Worm (Caenorhabditis elegans) whole organism, L2 larva: Measurements from ENCODE around the gene Y56A3A.6.

Experiments
- C34F6.9 ChIP-seq: fragments of 150-350 bp; optimal IDR thresholded peaks from 2 replicates; lab custom pipeline; 2014; ENCODE audit warnings: missing biosample characterization, missing genetic modification characterization
- F13H6.1 ChIP-seq: sonication (generic microtip); optimal IDR thresholded peaks from 2 replicates; lab custom pipeline; 2016; ENCODE audit warnings: missing genetic modification characterization, missing compliant biosample characterization
- R02D3.7 ChIP-seq: fragments of 150-350 bp; optimal IDR thresholded peaks from 2 replicates; lab custom pipeline; 2014; ENCODE audit warnings: missing biosample characterization, missing genetic modification characterization
- Y55F3AM.14 ChIP-seq: fragments of 200-800 bp; sonication (Bioruptor generic); optimal IDR thresholded peaks from 2 replicates; lab custom pipeline; 2018; ENCODE audit warnings: mild to moderate bottlenecking, missing genetic modification characterization, missing compliant biosample characterization
- alr-1 ChIP-seq: fragments of 150-350 bp; optimal IDR thresholded peaks from 2 replicates; lab custom pipeline; 2014; ENCODE audit warnings: missing biosample characterization, missing genetic modification characterization
- aly-2 ChIP-seq: fragments of 150-350 bp; optimal IDR thresholded peaks from 2 replicates; lab custom pipeline; 2014; ENCODE audit warnings: missing biosample characterization, missing genetic modification characterization
- ama-1 ChIP-seq: fragments of 150-350 bp; optimal IDR thresholded peaks from 2 replicates; lab custom pipeline; 2018; ENCODE audit warnings: inconsistent platforms
- blmp-1 ChIP-seq: sonication (generic microtip); optimal IDR thresholded peaks from 2 replicates; lab custom pipeline; 2017; ENCODE audit warnings: missing genetic modification characterization, mild to moderate bottlenecking, missing compliant biosample characterization, antibody characterized with exemption, moderate library complexity; ENCODE audit not compliant: insufficient read depth
- ceh-16 ChIP-seq: fragments of 150-350 bp; optimal IDR thresholded peaks from 2 replicates; lab custom pipeline; 2014; ENCODE audit warnings: missing biosample characterization, missing genetic modification characterization
- ceh-82 ChIP-seq: fragments of 150-350 bp; optimal IDR thresholded peaks from 2 replicates; lab custom pipeline; 2014; ENCODE audit warnings: missing biosample characterization, missing genetic modification characterization
- crh-2 ChIP-seq: sonication (generic microtip); optimal IDR thresholded peaks from 2 replicates; lab custom pipeline; 2017; ENCODE audit warnings: missing biosample characterization, missing genetic modification characterization
- egl-27 ChIP-seq: sonication (generic microtip); optimal IDR thresholded peaks from 3 replicates; lab custom pipeline; 2017; ENCODE audit warnings: missing biosample characterization, missing genetic modification reagents, missing genetic modification characterization
- elt-1 ChIP-seq: fragments of 150-350 bp; optimal IDR thresholded peaks from 2 replicates; lab custom pipeline; 2014; ENCODE audit warnings: missing biosample characterization, missing genetic modification characterization
- elt-3 ChIP-seq: sonication (generic microtip); optimal IDR thresholded peaks from 2 replicates; lab custom pipeline; 2017; ENCODE audit warnings: missing biosample characterization, missing genetic modification characterization
- fos-1 ChIP-seq: fragments of 150-350 bp; optimal IDR thresholded peaks from 2 replicates; lab custom pipeline; 2014; ENCODE audit warnings: missing biosample characterization, missing genetic modification characterization
- gmeb-1 ChIP-seq: fragments of 150-350 bp; optimal IDR thresholded peaks from 2 replicates; lab custom pipeline; 2014; ENCODE audit warnings: missing biosample characterization, missing genetic modification characterization
- lin-11 ChIP-seq: fragments of 150-350 bp; sonication (generic microtip); optimal IDR thresholded peaks from 2 replicates; lab custom pipeline; 2014; ENCODE audit warnings: missing biosample characterization, missing genetic modification characterization, inconsistent platforms, mixed read lengths
- lin-13 ChIP-seq: fragments of 150-350 bp; optimal IDR thresholded peaks from 2 replicates; lab custom pipeline; 2014; ENCODE audit warnings: missing biosample characterization, missing genetic modification reagents, missing genetic modification characterization
- lin-39 ChIP-seq: fragments of 150-350 bp; optimal IDR thresholded peaks from 2 replicates; lab custom pipeline; 2014; ENCODE audit warnings: missing biosample characterization, missing genetic modification reagents, missing genetic modification characterization
- lsy-2 ChIP-seq, 2 experiments: fragments of 150-350 bp in 1 of 2; sonication (generic microtip) in 1 of 2; optimal IDR thresholded peaks; 2 replicates each; lab custom pipeline; 2014 to 2017; ENCODE audit warnings: missing biosample characterization in 2 of 2, missing genetic modification characterization in 2 of 2
- mab-5 ChIP-seq: fragments of 150-350 bp; optimal IDR thresholded peaks from 2 replicates; lab custom pipeline; 2014; ENCODE audit warnings: missing biosample characterization, missing genetic modification characterization
- mbf-1 ChIP-seq: sonication (generic microtip); optimal IDR thresholded peaks from 2 replicates; lab custom pipeline; 2017; ENCODE audit warnings: missing biosample characterization, missing genetic modification characterization
- mdl-1 ChIP-seq, 2 experiments: fragments of 150-350 bp in 1 of 2; sonication (generic microtip) in 1 of 2; optimal IDR thresholded peaks; 2 replicates each; lab custom pipeline; 2017; ENCODE audit warnings: missing biosample characterization in 2 of 2, missing genetic modification characterization in 2 of 2
- nhr-10 ChIP-seq: sonication (generic microtip); optimal IDR thresholded peaks from 2 replicates; lab custom pipeline; 2017; ENCODE audit warnings: missing biosample characterization, missing genetic modification characterization
- nhr-129 ChIP-seq: fragments of 150-350 bp; optimal IDR thresholded peaks from 2 replicates; lab custom pipeline; 2014; ENCODE audit warnings: missing biosample characterization, missing genetic modification characterization
- nhr-21 ChIP-seq: fragments of 150-350 bp; optimal IDR thresholded peaks from 2 replicates; lab custom pipeline; 2014; ENCODE audit warnings: missing biosample characterization, missing genetic modification characterization
- nhr-23 ChIP-seq: fragments of 150-350 bp; optimal IDR thresholded peaks from 2 replicates; lab custom pipeline; 2014; ENCODE audit warnings: missing biosample characterization, missing genetic modification reagents, missing genetic modification characterization
- nhr-237 ChIP-seq: fragments of 150-350 bp; optimal IDR thresholded peaks from 2 replicates; lab custom pipeline; 2014; ENCODE audit warnings: missing biosample characterization, missing genetic modification characterization
- nhr-25 ChIP-seq: fragments of 150-350 bp; sonication (generic microtip); optimal IDR thresholded peaks from 3 replicates; lab custom pipeline; 2014; ENCODE audit warnings: missing biosample characterization, missing genetic modification characterization
- nhr-6 ChIP-seq: fragments of 150-350 bp; optimal IDR thresholded peaks from 2 replicates; lab custom pipeline; 2014; ENCODE audit warnings: missing biosample characterization, missing genetic modification characterization
- nhr-77 ChIP-seq: fragments of 150-350 bp; optimal IDR thresholded peaks from 2 replicates; lab custom pipeline; 2014; ENCODE audit warnings: missing biosample characterization, missing genetic modification characterization
- sem-4 ChIP-seq: fragments of 150-350 bp; optimal IDR thresholded peaks from 2 replicates; lab custom pipeline; 2014; ENCODE audit warnings: missing biosample characterization, missing genetic modification reagents, missing genetic modification characterization
- skn-1 ChIP-seq: sonication (generic microtip); optimal IDR thresholded peaks from 2 replicates; lab custom pipeline; 2017; ENCODE audit warnings: missing biosample characterization, missing genetic modification characterization
- sma-3 ChIP-seq: sonication (generic microtip); optimal IDR thresholded peaks from 2 replicates; lab custom pipeline; 2016; ENCODE audit warnings: missing genetic modification reagents, missing genetic modification characterization, missing compliant biosample characterization
- sma-9 ChIP-seq, 2 experiments: fragments of 150-350 bp in 1 of 2; sonication (generic microtip) in 1 of 2; optimal IDR thresholded peaks; 2 replicates each; lab custom pipeline; 2014 to 2016; ENCODE audit warnings: missing genetic modification characterization in 2 of 2, mild to moderate bottlenecking in 1 of 2, missing biosample characterization in 1 of 2, missing compliant biosample characterization in 1 of 2, missing genetic modification reagents in 1 of 2, moderate library complexity in 1 of 2
- snpc-4 ChIP-seq: fragments of 150-350 bp; optimal IDR thresholded peaks from 2 replicates; lab custom pipeline; 2014; ENCODE audit warnings: missing biosample characterization, missing genetic modification characterization
- unc-39 ChIP-seq: fragments of 150-350 bp; optimal IDR thresholded peaks from 2 replicates; lab custom pipeline; 2014; ENCODE audit warnings: missing biosample characterization, missing genetic modification characterization
- unc-55 ChIP-seq: fragments of 150-350 bp; sonication (generic microtip); optimal IDR thresholded peaks from 3 replicates; lab custom pipeline; 2014; ENCODE audit warnings: missing biosample characterization, missing genetic modification reagents, missing genetic modification characterization
- unc-62 ChIP-seq: fragments of 150-350 bp; optimal IDR thresholded peaks from 2 replicates; lab custom pipeline; 2014; ENCODE audit warnings: missing biosample characterization, missing genetic modification reagents, missing genetic modification characterization
- ztf-1 ChIP-seq: fragments of 200-800 bp; sonication (Bioruptor generic); conservative IDR thresholded peaks from 2 replicates; pipeline ENCODE4 v1.3.6; 2022; ENCODE audit warnings: missing genetic modification characterization, missing compliant biosample characterization
- ztf-11 ChIP-seq: sonication (generic microtip); optimal IDR thresholded peaks from 2 replicates; lab custom pipeline; 2017; ENCODE audit warnings: missing biosample characterization, missing genetic modification characterization
- ztf-4 ChIP-seq: fragments of 150-350 bp; optimal IDR thresholded peaks from 2 replicates; lab custom pipeline; 2014; ENCODE audit warnings: missing biosample characterization, missing genetic modification characterization

The Y56A3A.6 gene

DNA sequence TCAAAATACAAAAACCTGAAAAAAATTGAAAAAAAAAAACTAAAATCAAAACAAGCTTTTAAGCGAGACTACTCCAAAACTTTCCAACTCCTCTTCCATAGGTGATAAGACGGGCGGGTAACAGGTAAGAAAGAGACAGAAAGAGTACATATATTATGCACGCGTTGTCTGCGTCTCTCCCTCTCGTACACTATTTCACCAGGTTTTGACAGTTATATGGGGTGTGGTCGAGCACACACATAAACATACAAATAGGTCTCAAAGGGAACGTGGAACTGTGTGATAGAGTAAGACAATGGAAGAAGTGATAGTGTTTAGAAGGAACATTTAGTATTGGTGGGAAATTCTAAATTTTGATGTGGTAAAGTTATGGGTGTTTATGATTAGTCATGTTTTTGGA is 2.9 kb upstream of the Y56A3A.6 start:
- peak; percentile 40 for TF ChIP-seq fos-1 (tag; lab: Kevin White, UChicago)
- TF ChIP-seq unc-62, result no peak

DNA sequence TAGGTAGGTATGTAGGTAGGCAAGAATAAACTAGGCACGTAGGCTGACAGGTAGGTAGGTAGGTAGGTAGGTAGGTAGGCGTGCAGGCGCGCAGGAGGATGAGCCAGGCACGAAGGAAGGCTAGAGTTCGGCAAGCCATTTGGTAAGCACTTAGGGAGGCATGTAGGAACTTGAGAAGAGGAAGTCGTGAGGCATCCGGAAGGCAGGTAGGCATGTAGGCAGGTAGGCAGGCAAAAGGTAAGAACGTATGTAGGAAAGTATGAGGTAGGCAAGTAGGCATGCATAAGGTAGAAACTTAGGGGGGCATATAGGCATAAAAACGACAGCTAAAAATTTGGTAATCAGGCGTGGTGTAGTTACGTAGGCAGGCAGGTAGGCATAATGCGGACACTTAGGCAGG is 2.5 kb downstream of the Y56A3A.6 start:
- TF ChIP-seq aly-2 (tag; lab: Kevin White, UChicago), result no peak
- TF ChIP-seq, all 48 proteins: peak for 0

DNA sequence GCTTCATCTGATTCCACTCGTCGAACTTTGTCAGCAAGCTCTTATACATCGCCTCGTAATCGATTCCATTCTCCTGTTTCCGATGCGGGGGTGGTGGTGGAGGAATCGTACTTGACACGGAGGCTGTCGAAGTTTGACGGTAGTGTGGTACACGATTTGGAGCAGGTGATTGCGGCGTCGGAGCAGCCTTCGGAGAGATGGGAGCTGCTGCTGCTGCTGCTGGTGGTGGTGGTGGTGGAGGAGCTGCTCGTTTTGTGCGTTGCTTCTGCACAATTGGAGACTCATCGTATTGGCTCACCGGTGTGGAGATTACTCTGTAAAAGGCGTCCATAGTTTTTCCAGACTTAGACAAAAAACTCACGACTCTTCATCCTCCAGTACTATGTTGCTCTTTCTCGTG is 4.4 kb downstream of the Y56A3A.6 start:
- no peak for TF ChIP-seq nhr-77 (tag; lab: Kevin White, UChicago)
- TF ChIP-seq elt-1, result no peak
- no peak for TF ChIP-seq gmeb-1 (tag; lab: Kevin White, UChicago)
- TF ChIP-seq Y55F3AM.14 (GFP tag; lab: Kevin White, UChicago), result no peak
- no peak for TF ChIP-seq C34F6.9
- no peak for TF ChIP-seq alr-1 (tag; lab: Kevin White, UChicago)
- TF ChIP-seq nhr-6 (tag; lab: Kevin White, UChicago), result no peak
- TF ChIP-seq skn-1 (tag; lab: Kevin White, UChicago), result no peak
- TF ChIP-seq sem-4 (tag; lab: Kevin White, UChicago), result no peak
- no peak for TF ChIP-seq ztf-11 (tag; lab: Kevin White, UChicago)
- TF ChIP-seq mab-5 (tag; lab: Kevin White, UChicago), result no peak
- no peak for TF ChIP-seq nhr-21 (tag; lab: Kevin White, UChicago)
- no peak for TF ChIP-seq elt-3

DNA sequence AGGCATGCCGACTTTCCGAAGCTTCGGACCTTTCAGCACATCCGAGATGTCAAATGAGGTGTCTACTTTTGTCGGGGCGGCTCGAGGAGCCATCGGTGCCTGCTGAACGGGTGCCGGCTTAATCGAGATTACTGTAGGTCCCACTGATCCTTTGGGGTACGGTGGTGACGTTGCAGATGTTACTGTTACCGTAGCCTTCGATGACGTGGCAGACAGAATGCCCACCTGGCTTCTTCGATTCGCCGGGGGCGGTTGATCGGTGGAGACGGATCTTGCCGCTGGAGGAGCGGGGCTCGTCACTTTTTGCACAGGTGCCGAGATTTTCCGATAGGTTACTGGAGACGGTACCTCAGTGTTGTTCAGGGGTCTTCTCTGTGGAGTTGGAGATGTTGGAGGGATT is 7.0 kb downstream of the Y56A3A.6 start:
- no peak for TF ChIP-seq fos-1 (tag; lab: Kevin White, UChicago)
- TF ChIP-seq alr-1 (tag; lab: Kevin White, UChicago), result no peak
- TF ChIP-seq lin-11 (tag; lab: Kevin White, UChicago), result no peak
- no peak for TF ChIP-seq ama-1 (lab: Kevin White, UChicago)
- no peak for TF ChIP-seq sma-3 (GFP tag; lab: Kevin White, UChicago)
- no peak for TF ChIP-seq F13H6.1
- TF ChIP-seq lsy-2 (tag; optimal IDR thresholded peaks at IDR 0.05; lab: Kevin White, UChicago), result no peak
- no peak for TF ChIP-seq sem-4 (tag; lab: Kevin White, UChicago)
- no peak for TF ChIP-seq R02D3.7 (tag; lab: Kevin White, UChicago)
- no peak for TF ChIP-seq gmeb-1 (tag; lab: Kevin White, UChicago)

DNA sequence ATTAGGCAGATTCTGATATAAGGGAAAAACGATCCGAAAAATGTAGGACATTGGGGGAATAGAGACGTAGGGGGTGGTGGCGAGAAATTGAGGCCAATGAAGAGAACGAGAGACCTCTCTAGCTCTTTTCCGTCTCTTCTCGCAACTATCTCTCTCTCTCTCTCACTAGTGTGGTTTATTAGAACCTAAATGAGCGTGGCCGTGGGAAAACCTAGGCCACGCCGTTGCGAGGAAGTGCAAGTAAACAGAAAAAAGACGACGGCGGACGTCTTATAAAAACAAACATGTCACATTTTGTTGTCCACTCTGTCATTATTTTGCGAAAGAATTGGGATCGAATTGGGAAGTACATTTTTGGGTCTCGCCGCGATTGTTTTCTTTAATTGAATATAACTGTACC is 8.6 kb downstream of the Y56A3A.6 start:
- TF ChIP-seq unc-55 (GFP tag; lab: Kevin White, UChicago), result peak; percentile 89
- TF ChIP-seq blmp-1 (tag; lab: Kevin White, UChicago), result no peak
- no peak for TF ChIP-seq R02D3.7 (tag; lab: Kevin White, UChicago)
- TF ChIP-seq mab-5 (tag; lab: Kevin White, UChicago), result peak; percentile 62
- no peak for TF ChIP-seq ztf-4 (tag; lab: Kevin White, UChicago)
- TF ChIP-seq crh-2 (tag; lab: Kevin White, UChicago), result peak; percentile 93
- no peak for TF ChIP-seq nhr-25 (tag; lab: Kevin White, UChicago)
- TF ChIP-seq ztf-1 (GFP tag; lab: Robert Waterston, UW), result no peak
- no peak for TF ChIP-seq elt-3
- TF ChIP-seq mbf-1, result no peak
- peak; percentile 53 for TF ChIP-seq Y55F3AM.14 (GFP tag; lab: Kevin White, UChicago)
- TF ChIP-seq unc-62, result no peak
- no peak for TF ChIP-seq elt-1
- peak; percentile 77 for TF ChIP-seq egl-27 (tag; lab: Kevin White, UChicago)
- peak; percentile 94 for TF ChIP-seq C34F6.9
- peak; percentile 76 for TF ChIP-seq gmeb-1 (tag; lab: Kevin White, UChicago)
- no peak for TF ChIP-seq nhr-237
- peak; percentile 63 to 91 for TF ChIP-seq lsy-2 (tag; optimal IDR thresholded peaks at IDR 0.05; lab: Kevin White, UChicago)
- TF ChIP-seq ceh-16 (tag; lab: Kevin White, UChicago), result no peak
- peak; percentile 83 for TF ChIP-seq fos-1 (tag; lab: Kevin White, UChicago)
- no peak for TF ChIP-seq sma-9 (GFP tag; optimal IDR thresholded peaks at IDR 0.05; lab: Kevin White, UChicago)
- no peak for TF ChIP-seq sma-9 (tag; optimal IDR thresholded peaks at IDR 0.05; lab: Kevin White, UChicago)
- TF ChIP-seq nhr-129 (tag; lab: Kevin White, UChicago), result peak; percentile 94
- peak; percentile 89 for TF ChIP-seq snpc-4 (tag; lab: Kevin White, UChicago)
- TF ChIP-seq aly-2 (tag; lab: Kevin White, UChicago), result no peak
- no peak for TF ChIP-seq nhr-23
- peak; percentile 92 for TF ChIP-seq lin-13 (GFP tag; lab: Kevin White, UChicago)
- TF ChIP-seq sem-4 (tag; lab: Kevin White, UChicago), result peak; percentile 94
- peak; percentile 59 for TF ChIP-seq nhr-21 (tag; lab: Kevin White, UChicago)
- no peak for TF ChIP-seq ztf-11 (tag; lab: Kevin White, UChicago)
- TF ChIP-seq lin-11 (tag; lab: Kevin White, UChicago), result no peak
- peak in 1 of 2 experiments; percentile 65 for TF ChIP-seq mdl-1 (tag; optimal IDR thresholded peaks at IDR 0.05; lab: Kevin White, UChicago)
- TF ChIP-seq unc-39, result no peak
- peak; percentile 10 for TF ChIP-seq nhr-10 (tag; lab: Kevin White, UChicago)
- peak; percentile 29 for TF ChIP-seq nhr-6 (tag; lab: Kevin White, UChicago)
- TF ChIP-seq nhr-77 (tag; lab: Kevin White, UChicago), result no peak
- no peak for TF ChIP-seq lin-39 (tag; lab: Kevin White, UChicago)
- TF ChIP-seq ama-1 (lab: Kevin White, UChicago), result no peak
- peak; percentile 3 for TF ChIP-seq ceh-82 (tag; lab: Kevin White, UChicago)
- peak; percentile 58 for TF ChIP-seq skn-1 (tag; lab: Kevin White, UChicago)
